Fruit fly (Drosophila melanogaster): ENCODE results near the gene CG11841.

Gene CG11841

DNA sequence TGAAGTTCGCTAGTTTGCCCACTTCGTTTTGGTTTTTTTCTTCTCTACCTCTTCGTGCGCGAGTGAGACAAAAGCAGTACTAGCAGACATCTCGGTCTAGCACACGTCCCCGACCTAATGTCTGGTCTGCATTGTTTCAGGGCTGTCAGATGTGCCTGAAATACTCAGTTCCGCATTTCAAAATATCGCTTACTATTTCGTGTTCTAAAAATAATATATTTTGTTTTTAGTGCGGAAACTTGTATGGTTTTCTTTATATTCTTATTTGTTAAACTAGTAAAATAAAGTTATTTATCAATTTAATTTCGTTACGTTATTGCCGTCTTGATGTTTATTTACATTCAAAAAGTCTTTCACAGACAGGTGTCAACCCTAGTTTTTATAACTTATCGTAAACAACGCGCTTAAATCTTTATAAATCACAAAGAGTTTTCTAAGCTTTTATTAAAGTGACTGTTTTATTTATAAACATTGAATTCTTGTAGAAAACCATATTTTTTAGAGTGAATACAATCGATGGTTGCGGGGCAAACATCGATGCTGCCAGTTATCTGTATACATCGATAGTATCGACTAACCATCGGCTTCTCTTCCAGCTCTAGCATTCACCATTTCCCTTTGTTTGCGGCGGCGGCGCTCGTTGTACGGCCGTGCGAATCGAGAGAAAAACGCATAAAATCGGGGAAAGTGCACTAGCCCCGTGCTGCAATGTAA lies 12.5 kb downstream of the CG11841 start (continued):
- TF ChIP-seq CG10147 (GFP tag; optimal IDR thresholded peaks at IDR 0.05) (peak; percentile 73), CoRest (tag; optimal IDR thresholded peaks at IDR 0.05) (peak; percentile 88), ci (GFP tag; IDR thresholded peaks at IDR 0.05) (no peak), MBD-R2 (GFP tag; IDR thresholded peaks at IDR 0.05) (no peak), fu2 (GFP tag; optimal IDR thresholded peaks at IDR 0.05) (peak; percentile 37), grau (tag; optimal IDR thresholded peaks at IDR 0.05) (peak; percentile 82), CG2199 (GFP tag; IDR thresholded peaks at IDR 0.05) (no peak), CG14441 (GFP tag; IDR thresholded peaks at IDR 0.05) (no peak), Dll (GFP tag; IDR thresholded peaks at IDR 0.05; ENCODE audit: partially characterized antibody) (no peak), insv (GFP tag; optimal IDR thresholded peaks at IDR 0.05) (peak in 1 of 2 experiments; percentile 37), HLHmδ (GFP tag; optimal IDR thresholded peaks at IDR 0.05) (peak; percentile 31), shn (GFP tag; optimal IDR thresholded peaks at IDR 0.05) (peak; percentile 56), sima (GFP tag; optimal IDR thresholded peaks at IDR 0.05) (no peak), schlank (tag; optimal IDR thresholded peaks at IDR 0.05) (no peak), CG3726 (GFP tag; IDR thresholded peaks at IDR 0.05) (no peak), maf-S (GFP tag; optimal IDR thresholded peaks at IDR 0.05) (peak; percentile 57), Poxn (GFP tag; IDR thresholded peaks at IDR 0.05) (no peak), slp2 (GFP tag; optimal IDR thresholded peaks at IDR 0.05) (peak; percentile 9), gsb (GFP tag; IDR thresholded peaks at IDR 0.05) (no peak), CG15479 (GFP tag; optimal IDR thresholded peaks at IDR 0.05) (no peak), CG34376 (GFP tag; optimal IDR thresholded peaks at IDR 0.05) (no peak), amos (GFP tag; IDR thresholded peaks at IDR 0.05; ENCODE audit: partially characterized antibody) (no peak), Ets65A (GFP tag) (peak; percentile 97), Dip3 (GFP tag; optimal IDR thresholded peaks at IDR 0.05) (peak; percentile 46), CG31224 (GFP tag; IDR thresholded peaks at IDR 0.05) (no peak), ttk (GFP tag; IDR thresholded peaks at IDR 0.05) (no peak), Sin3A (optimal IDR thresholded peaks at IDR 0.05) (peak; percentile 40), CG1792 (GFP tag; optimal IDR thresholded peaks at IDR 0.05) (peak; percentile 25), CG1024 (GFP tag; IDR thresholded peaks at IDR 0.05) (no peak), CG17829 (tag; optimal IDR thresholded peaks at IDR 0.05) (peak; percentile 77), H15 (GFP tag; IDR thresholded peaks at IDR 0.05) (no peak), Abd-B (GFP tag; optimal IDR thresholded peaks at IDR 0.05) (peak; percentile 73), twi (tag; optimal IDR thresholded peaks at IDR 0.05) (peak; percentile 8), CG14710 (tag; optimal IDR thresholded peaks at IDR 0.05) (peak; percentile 84), CG9797 (GFP tag; optimal IDR thresholded peaks at IDR 0.05) (no peak), CG4854 (GFP tag; optimal IDR thresholded peaks at IDR 0.05) (peak; percentile 48), Fer3 (tag; optimal IDR thresholded peaks at IDR 0.05) (peak; percentile 79), CG12155 (GFP tag; optimal IDR thresholded peaks at IDR 0.05) (peak; percentile 59), cato (GFP tag; optimal IDR thresholded peaks at IDR 0.05; ENCODE audit: borderline replicate concordance) (no peak), ranshi (GFP tag; IDR thresholded peaks at IDR 0.05) (no peak), Asciz (GFP tag; optimal IDR thresholded peaks at IDR 0.05) (peak; percentile 65), CG1602 (GFP tag; optimal IDR thresholded peaks at IDR 0.05) (peak; percentile 39), CG12104 (GFP tag; optimal IDR thresholded peaks at IDR 0.05) (peak; percentile 63), CTCF (GFP tag; optimal IDR thresholded peaks at IDR 0.05) (no peak), corto (GFP tag; optimal IDR thresholded peaks at IDR 0.05) (no peak), CG2129 (GFP tag; IDR thresholded peaks at IDR 0.05; ENCODE audit: partially characterized antibody) (no peak), CG30431 (GFP tag; optimal IDR thresholded peaks at IDR 0.05) (peak; percentile 13), Fer1 (GFP tag; optimal IDR thresholded peaks at IDR 0.05) (peak; percentile 61), sug (tag; optimal IDR thresholded peaks at IDR 0.05) (peak; percentile 70), CrebB (tag; optimal IDR thresholded peaks at IDR 0.05) (no peak), en (GFP tag; optimal IDR thresholded peaks at IDR 0.05) (no peak)
